Worm (Caenorhabditis elegans) whole organism, L1 larva: ENCODE measurements around the gene col-96.

Experiments used
- ces-1 ChIP-seq: fragments of 150-350 bp; optimal IDR thresholded peaks from 2 replicates; lab custom pipeline; 2014; ENCODE audit warnings: missing biosample characterization, missing genetic modification reagents, missing genetic modification characterization
- nhr-47 ChIP-seq: sonication (generic microtip); optimal IDR thresholded peaks from 2 replicates; lab custom pipeline; 2016; ENCODE audit warnings: mild to moderate bottlenecking, missing genetic modification characterization, moderate library complexity, missing compliant biosample characterization
- pqm-1 ChIP-seq: sonication (generic microtip); optimal IDR thresholded peaks from 3 replicates; lab custom pipeline; 2017; ENCODE audit warnings: missing biosample characterization, missing genetic modification characterization

- TF ChIP-seq ces-1, result no peak
- TF ChIP-seq pqm-1, result no peak
- no peak for TF ChIP-seq nhr-47 (tag; lab: Kevin White, UChicago)
Measured at ce11 chrIII:11731491-11731890, 24.9 kb upstream of the col-96 start.
